Worm (Caenorhabditis elegans) whole organism, young adult: ENCODE results near the gene mesp-1.

ENCODE experiments used
- B0019.2 ChIP-seq: fragments of 200-800 bp; sonication (Bioruptor generic); conservative IDR thresholded peaks from 2 replicates; pipeline ENCODE4 v1.3.6; 2022; ENCODE audit warnings: missing genetic modification reagents, missing genetic modification characterization, missing compliant biosample characterization
- C06A6.2 ChIP-seq: fragments of 200-800 bp; sonication (Bioruptor generic); conservative IDR thresholded peaks from 2 replicates; pipeline ENCODE4 v1.3.6; 2022; ENCODE audit warnings: missing genetic modification characterization, missing compliant biosample characterization
- C17E4.6 ChIP-seq: fragments of 200-800 bp; sonication (Bioruptor generic); IDR thresholded peaks from 2 replicates; pipeline ENCODE4 v1.3.6; 2022; ENCODE audit warnings: missing genetic modification reagents, missing genetic modification characterization, missing compliant biosample characterization
- D2030.7 ChIP-seq: fragments of 200-800 bp; sonication (Bioruptor generic); IDR thresholded peaks from 2 replicates; pipeline ENCODE4 v1.3.6; 2022; ENCODE audit warnings: missing genetic modification reagents, missing genetic modification characterization, missing compliant biosample characterization
- F10E7.11 ChIP-seq: sonication (generic microtip); optimal IDR thresholded peaks from 2 replicates; lab custom pipeline; 2017; ENCODE audit warnings: mild to moderate bottlenecking, missing genetic modification characterization, moderate library complexity, missing compliant biosample characterization
- F22D6.2 ChIP-seq: sonication (generic microtip); optimal IDR thresholded peaks from 2 replicates; lab custom pipeline; 2016; ENCODE audit warnings: mild to moderate bottlenecking, missing genetic modification characterization, missing compliant biosample characterization
- F33H1.4 ChIP-seq: fragments of 200-800 bp; sonication (Bioruptor generic); IDR thresholded peaks from 2 replicates; pipeline ENCODE4 v1.3.6; 2022; ENCODE audit warnings: missing genetic modification reagents, missing genetic modification characterization, missing compliant biosample characterization
- F37B4.10 ChIP-seq: fragments of 200-800 bp; sonication (Bioruptor generic); IDR thresholded peaks from 2 replicates; pipeline ENCODE4 v1.3.6; 2022; ENCODE audit warnings: missing genetic modification characterization, missing compliant biosample characterization
- F39B2.1 ChIP-seq: fragments of 200-800 bp; sonication (Bioruptor generic); IDR thresholded peaks from 2 replicates; pipeline ENCODE4 v1.3.6; 2022; ENCODE audit warnings: missing genetic modification reagents, missing genetic modification characterization, missing compliant biosample characterization
- F57C9.4 ChIP-seq: sonication (generic microtip); optimal IDR thresholded peaks from 2 replicates; lab custom pipeline; 2017; ENCODE audit warnings: mild to moderate bottlenecking, missing genetic modification characterization, missing compliant biosample characterization
- T26A5.8 ChIP-seq: sonication (generic microtip); optimal IDR thresholded peaks from 2 replicates; lab custom pipeline; 2016; ENCODE audit warnings: missing genetic modification characterization, missing compliant biosample characterization
- Y79H2A.3 ChIP-seq: fragments of 200-800 bp; sonication (Bioruptor generic); conservative IDR thresholded peaks from 2 replicates; pipeline ENCODE4 v1.3.6; 2022; ENCODE audit warnings: missing genetic modification reagents, missing genetic modification characterization, missing compliant biosample characterization
- Y95B8A.8 ChIP-seq: fragments of 200-800 bp; sonication (Bioruptor generic); IDR thresholded peaks from 2 replicates; pipeline ENCODE4 v1.3.6; 2022; ENCODE audit warnings: missing genetic modification reagents, missing genetic modification characterization, missing compliant biosample characterization
- atf-7 ChIP-seq: sonication (generic microtip); optimal IDR thresholded peaks from 2 replicates; lab custom pipeline; 2017; ENCODE audit warnings: mild to moderate bottlenecking, missing genetic modification characterization, missing compliant biosample characterization
- athp-1 ChIP-seq: sonication (generic microtip); optimal IDR thresholded peaks from 2 replicates; lab custom pipeline; 2017; ENCODE audit warnings: mild to moderate bottlenecking, missing genetic modification characterization, missing compliant biosample characterization
- attf-3 ChIP-seq: fragments of 200-800 bp; sonication (Bioruptor generic); conservative IDR thresholded peaks from 2 replicates; pipeline ENCODE4 v1.3.6; 2022; ENCODE audit warnings: missing genetic modification reagents, missing genetic modification characterization, missing compliant biosample characterization
- attf-6 ChIP-seq: fragments of 200-800 bp; sonication (Bioruptor generic); IDR thresholded peaks from 2 replicates; pipeline ENCODE4 v1.3.6; 2022; ENCODE audit warnings: missing genetic modification reagents, missing genetic modification characterization, missing compliant biosample characterization
- bed-1 ChIP-seq: fragments of 200-800 bp; sonication (Bioruptor generic); IDR thresholded peaks from 2 replicates; pipeline ENCODE4 v1.3.6; 2022; ENCODE audit warnings: missing genetic modification reagents, missing genetic modification characterization, missing compliant biosample characterization
- ceh-27 ChIP-seq: fragments of 200-800 bp; sonication (Bioruptor generic); optimal IDR thresholded peaks from 2 replicates; lab custom pipeline; 2018; ENCODE audit warnings: mild to moderate bottlenecking, missing genetic modification characterization, moderate library complexity, missing compliant biosample characterization
- ceh-40 ChIP-seq: fragments of 200-800 bp; sonication (Bioruptor generic); IDR thresholded peaks from 2 replicates; pipeline ENCODE4 v1.3.6; 2022; ENCODE audit warnings: missing genetic modification characterization, missing compliant biosample characterization
- ceh-58 ChIP-seq: fragments of 200-800 bp; sonication (Bioruptor generic); IDR thresholded peaks from 2 replicates; pipeline ENCODE4 v1.3.6; 2022; ENCODE audit warnings: missing genetic modification characterization, missing compliant biosample characterization
- ceh-91 ChIP-seq: fragments of 200-800 bp; sonication (Bioruptor generic); IDR thresholded peaks from 2 replicates; pipeline ENCODE4 v1.3.6; 2022; ENCODE audit warnings: missing genetic modification reagents, missing genetic modification characterization, missing compliant biosample characterization
- dpff-1 ChIP-seq: sonication (generic microtip); optimal IDR thresholded peaks from 2 replicates; lab custom pipeline; 2017; ENCODE audit warnings: mild to moderate bottlenecking, missing genetic modification characterization, missing compliant biosample characterization
- efl-1 ChIP-seq: fragments of 150-350 bp; optimal IDR thresholded peaks from 2 replicates; lab custom pipeline; 2014; ENCODE audit warnings: missing biosample characterization, missing genetic modification reagents, missing genetic modification characterization
- egl-18 ChIP-seq: fragments of 200-800 bp; sonication (Bioruptor generic); IDR thresholded peaks from 2 replicates; pipeline ENCODE4 v1.3.6; 2022; ENCODE audit warnings: missing genetic modification reagents, missing genetic modification characterization, missing compliant biosample characterization
- ets-4 ChIP-seq: fragments of 200-800 bp; sonication (Bioruptor generic); optimal IDR thresholded peaks from 2 replicates; lab custom pipeline; 2018; ENCODE audit warnings: mild to moderate bottlenecking, missing genetic modification characterization, missing compliant biosample characterization
- gei-17 ChIP-seq: fragments of 200-800 bp; sonication (Bioruptor generic); optimal IDR thresholded peaks from 2 replicates; lab custom pipeline; 2018; ENCODE audit warnings: mild to moderate bottlenecking, missing genetic modification characterization, missing compliant biosample characterization
- hrde-1 ChIP-seq: sonication (generic microtip); optimal IDR thresholded peaks from 2 replicates; lab custom pipeline; 2016; ENCODE audit warnings: missing genetic modification characterization, mild to moderate bottlenecking, missing compliant biosample characterization, moderate library complexity, missing genotype, missing genetic modification reagents, borderline replicate concordance
- hsf-1 ChIP-seq: fragments of 200-800 bp; sonication (Bioruptor generic); IDR thresholded peaks from 2 replicates; pipeline ENCODE4 v1.3.6; 2022; ENCODE audit warnings: missing genetic modification reagents, missing genetic modification characterization, missing compliant biosample characterization
- lsl-1 ChIP-seq: fragments of 200-800 bp; sonication (Bioruptor generic); optimal IDR thresholded peaks from 2 replicates; lab custom pipeline; 2018; ENCODE audit warnings: mild to moderate bottlenecking, missing genetic modification characterization, moderate library complexity, missing compliant biosample characterization
- mxl-1 ChIP-seq: sonication (generic microtip); optimal IDR thresholded peaks from 2 replicates; lab custom pipeline; 2016; ENCODE audit warnings: missing genetic modification characterization, missing compliant biosample characterization
- nfya-2 ChIP-seq: fragments of 200-800 bp; sonication (Bioruptor generic); IDR thresholded peaks from 2 replicates; pipeline ENCODE4 v1.3.6; 2022; ENCODE audit warnings: missing genetic modification reagents, missing genetic modification characterization, missing compliant biosample characterization
- nfyb-1 ChIP-seq: fragments of 200-800 bp; sonication (Bioruptor generic); IDR thresholded peaks from 2 replicates; pipeline ENCODE4 v1.3.6; 2022; ENCODE audit warnings: missing genetic modification reagents, missing genetic modification characterization, missing compliant biosample characterization
- nhr-179 ChIP-seq: sonication (generic microtip); optimal IDR thresholded peaks from 2 replicates; lab custom pipeline; 2016; ENCODE audit warnings: mild to moderate bottlenecking, missing genetic modification characterization, missing compliant biosample characterization
- rcor-1 ChIP-seq: fragments of 200-800 bp; sonication (Bioruptor generic); IDR thresholded peaks from 2 replicates; pipeline ENCODE4 v1.3.6; 2022; ENCODE audit warnings: missing genetic modification reagents, missing genetic modification characterization, missing compliant biosample characterization
- repo-1 ChIP-seq: sonication (generic microtip); optimal IDR thresholded peaks from 2 replicates; lab custom pipeline; 2017; ENCODE audit warnings: mild to moderate bottlenecking, missing genetic modification characterization, missing compliant biosample characterization
- rpc-1 ChIP-seq, 2 experiments: fragments of 150-350 bp in 1 of 2; sonication (generic microtip) in 1 of 2; optimal IDR thresholded peaks; 2 replicates each; lab custom pipeline; 2014 to 2018; ENCODE audit warnings: missing biosample characterization in 1 of 2, missing genetic modification characterization in 1 of 2, missing genetic modification reagents in 1 of 2, missing genotype in 1 of 2
- snpc-1.3 ChIP-seq: sonication (generic microtip); optimal IDR thresholded peaks from 2 replicates; lab custom pipeline; 2017; ENCODE audit warnings: missing genetic modification characterization, mild to moderate bottlenecking, missing compliant biosample characterization, antibody characterized with exemption, moderate library complexity, missing genotype, missing genetic modification reagents; ENCODE audit not compliant: insufficient read depth
- snpc-3.4 ChIP-seq: sonication (generic microtip); optimal IDR thresholded peaks from 2 replicates; lab custom pipeline; 2017; ENCODE audit warnings: missing genetic modification characterization, mild to moderate bottlenecking, missing compliant biosample characterization, antibody characterized with exemption, moderate library complexity, missing genotype, missing genetic modification reagents
- somi-1 ChIP-seq: fragments of 200-800 bp; sonication (Bioruptor generic); optimal IDR thresholded peaks from 2 replicates; lab custom pipeline; 2018; ENCODE audit warnings: mild to moderate bottlenecking, missing genetic modification characterization, missing compliant biosample characterization
- sptf-2 ChIP-seq: fragments of 200-800 bp; sonication (Bioruptor generic); optimal IDR thresholded peaks from 2 replicates; lab custom pipeline; 2018; ENCODE audit warnings: mild to moderate bottlenecking, missing genetic modification characterization, missing compliant biosample characterization
- zim-3 ChIP-seq: sonication (generic microtip); optimal IDR thresholded peaks from 2 replicates; lab custom pipeline; 2017; ENCODE audit warnings: mild to moderate bottlenecking, missing genetic modification characterization, moderate library complexity, missing compliant biosample characterization
- ztf-18 ChIP-seq: sonication (generic microtip); optimal IDR thresholded peaks from 2 replicates; lab custom pipeline; 2016; ENCODE audit warnings: missing genotype, mild to moderate bottlenecking, missing genetic modification characterization, missing compliant biosample characterization
- ztf-22 ChIP-seq: fragments of 200-800 bp; sonication (Bioruptor generic); optimal IDR thresholded peaks from 2 replicates; lab custom pipeline; 2018; ENCODE audit warnings: mild to moderate bottlenecking, missing genetic modification characterization, moderate library complexity, missing compliant biosample characterization
- ztf-26 ChIP-seq: sonication (generic microtip); optimal IDR thresholded peaks from 2 replicates; lab custom pipeline; 2017; ENCODE audit warnings: missing genetic modification characterization, missing compliant biosample characterization
- ztf-28 ChIP-seq: fragments of 200-800 bp; sonication (Bioruptor generic); IDR thresholded peaks from 2 replicates; pipeline ENCODE4 v1.3.6; 2022; ENCODE audit warnings: missing genetic modification reagents, missing genetic modification characterization, missing compliant biosample characterization
- ztf-3 ChIP-seq: fragments of 200-800 bp; sonication (Bioruptor generic); optimal IDR thresholded peaks from 2 replicates; lab custom pipeline; 2018; ENCODE audit warnings: mild to moderate bottlenecking, missing genetic modification characterization, missing compliant biosample characterization
- ztf-6 ChIP-seq: fragments of 200-800 bp; sonication (Bioruptor generic); IDR thresholded peaks from 2 replicates; pipeline ENCODE4 v1.3.6; 2022; ENCODE audit warnings: missing genetic modification reagents, missing genetic modification characterization, missing compliant biosample characterization

mesp-1 gene

DNA sequence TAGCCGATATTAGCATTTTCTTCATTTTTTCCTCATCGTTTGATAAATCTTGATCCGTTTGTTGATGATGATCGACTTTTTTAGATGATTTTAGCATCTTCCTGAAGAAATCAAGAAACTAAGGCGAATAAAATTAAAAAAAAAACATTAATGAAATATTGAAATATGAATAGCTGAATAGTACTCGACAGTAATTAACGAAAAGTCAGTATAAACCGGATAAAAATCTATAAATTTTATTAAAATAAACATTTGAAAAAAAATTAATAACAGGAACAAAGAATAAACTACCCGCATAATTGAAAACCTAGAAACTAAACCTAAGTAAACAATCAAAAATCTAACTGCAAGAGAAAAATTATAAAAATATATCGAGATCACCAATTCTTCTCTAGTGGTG, 2.8 kb upstream of the mesp-1 start, which contains the start of gene C28C12.12:
Gene C28C12.12, minus strand, starts transcription at position 101 of the 400 bp plus-strand sequence.
- TF ChIP-seq F22D6.2 (tag; lab: Kevin White, UChicago), result no peak
- no peak for TF ChIP-seq C17E4.6 (GFP tag; lab: Robert Waterston, UW)
- TF ChIP-seq efl-1, result no peak
- TF ChIP-seq athp-1 (tag; lab: Kevin White, UChicago), result no peak
- TF ChIP-seq Y95B8A.8 (GFP tag; lab: Robert Waterston, UW), result no peak
- no peak for TF ChIP-seq snpc-1.3 (tag; lab: Kevin White, UChicago)
- no peak for TF ChIP-seq B0019.2 (GFP tag; lab: Robert Waterston, UW)
- no peak for TF ChIP-seq hsf-1 (GFP tag; lab: Robert Waterston, UW)
- TF ChIP-seq nfya-2 (GFP tag; lab: Robert Waterston, UW), result no peak
- TF ChIP-seq repo-1 (tag; lab: Kevin White, UChicago), result no peak
- no peak for TF ChIP-seq sptf-2 (GFP tag; lab: Kevin White, UChicago)
- TF ChIP-seq ceh-91 (GFP tag; lab: Robert Waterston, UW), result no peak
- no peak for TF ChIP-seq ztf-18 (tag; lab: Kevin White, UChicago)
- no peak for TF ChIP-seq attf-3
- no peak for TF ChIP-seq lsl-1 (GFP tag; lab: Kevin White, UChicago)
- no peak for TF ChIP-seq F57C9.4 (tag; lab: Kevin White, UChicago)
- TF ChIP-seq zim-3 (tag; lab: Kevin White, UChicago), result no peak

- TF ChIP-seq D2030.7 (GFP tag; lab: Robert Waterston, UW) (peak; percentile 75), bed-1 (GFP tag; lab: Robert Waterston, UW) (no peak), hrde-1 (tag; lab: Kevin White, UChicago) (no peak), somi-1 (GFP tag; lab: Kevin White, UChicago) (no peak), dpff-1 (no peak), snpc-1.3 (tag; lab: Kevin White, UChicago) (no peak), egl-18 (no peak), F10E7.11 (tag; lab: Kevin White, UChicago) (no peak), F39B2.1 (GFP tag; lab: Robert Waterston, UW) (no peak), F37B4.10 (GFP tag; lab: Robert Waterston, UW) (no peak), mxl-1 (tag; lab: Kevin White, UChicago) (no peak), nhr-179 (tag; lab: Kevin White, UChicago) (no peak), ets-4 (GFP tag; lab: Kevin White, UChicago) (no peak), ztf-6 (GFP tag; lab: Robert Waterston, UW) (no peak), nfyb-1 (GFP tag; lab: Robert Waterston, UW) (no peak), gei-17 (no peak), ztf-28 (no peak), F33H1.4 (GFP tag; lab: Robert Waterston, UW) (peak; percentile 41), Y79H2A.3 (GFP tag; lab: Robert Waterston, UW) (peak; percentile 78; the same call in 1 of the 2 replicates), ceh-27 (GFP tag; lab: Kevin White, UChicago) (no peak), rpc-1 (optimal IDR thresholded peaks at IDR 0.05; lab: Kevin White, UChicago) (no peak), rpc-1 (tag; optimal IDR thresholded peaks at IDR 0.05; lab: Kevin White, UChicago) (no peak), T26A5.8 (tag; lab: Kevin White, UChicago) (no peak), ztf-26 (tag; lab: Kevin White, UChicago) (no peak), ztf-22 (GFP tag; lab: Kevin White, UChicago) (no peak), attf-6 (GFP tag; lab: Robert Waterston, UW) (peak; percentile 64), ceh-40 (no peak), C06A6.2 (GFP tag; lab: Robert Waterston, UW) (no peak), atf-7 (no peak), hsf-1 (GFP tag; lab: Robert Waterston, UW) (peak; percentile 85), rcor-1 (peak; percentile 74), ztf-3 (no peak), snpc-3.4 (tag; lab: Kevin White, UChicago) (peak; percentile 32), ceh-58 (GFP tag; lab: Robert Waterston, UW) (0 out of 2 replicates have a peak, but pooled peaks have one; percentile 27), ztf-18 (tag; lab: Kevin White, UChicago) (no peak)
Observed at ce11 chrIV:8499956-8500355, 846 bp downstream of the mesp-1 start.
